Fruit fly (Drosophila melanogaster) S2 (cell line): ENCODE data around the gene CG7368.

Experiments
- CG8478 ChIP-seq: fragments of >200 bp; optimal IDR thresholded peaks from 2 replicates; lab custom pipeline; 2018
- CTCF ChIP-seq, 2 experiments: fragments of >200 bp; optimal IDR thresholded peaks; 2 replicates each; lab custom pipeline; 2018

- no peak for TF ChIP-seq CTCF (optimal IDR thresholded peaks at IDR 0.05; lab: Kevin White, UChicago)
- TF ChIP-seq CG8478, result no peak
Measured at dm6 chr3L:11577395-11577794, 19.6 kb upstream of the CG7368 start, which contains the start of gene CG33271.
